Fruit fly (Drosophila melanogaster) whole organism, embryonic: Measurements from ENCODE around the gene CG43051.

Experiments used
- Antp ChIP-seq: fragments of 200-800 bp; sonication (Bioruptor generic); optimal IDR thresholded peaks from 3 replicates; lab custom pipeline; 2016; ENCODE audit warnings: missing biosample characterization, missing genetic modification characterization
- Bdp1 ChIP-seq: fragments of 200-800 bp; sonication (Bioruptor generic); optimal IDR thresholded peaks from 3 replicates; lab custom pipeline; 2016; ENCODE audit warnings: missing biosample characterization, missing genetic modification characterization
- Blimp-1 ChIP-seq: fragments of 200-800 bp; sonication (Bioruptor generic); optimal IDR thresholded peaks from 3 replicates; lab custom pipeline; 2018; ENCODE audit warnings: missing biosample characterization, missing genetic modification characterization, mild to moderate bottlenecking, moderate library complexity, missing genetic modification reagents
- C15 ChIP-seq: fragments of 200-800 bp; sonication (Bioruptor generic); IDR thresholded peaks from 3 replicates; pipeline ENCODE4 v1.3.6; 2022; ENCODE audit warnings: missing biosample characterization, missing genetic modification characterization
- CG10979 ChIP-seq: fragments of 200-800 bp; sonication (Bioruptor generic); optimal IDR thresholded peaks from 2 replicates; lab custom pipeline; 2018; ENCODE audit warnings: missing biosample characterization, mild to moderate bottlenecking, missing genetic modification characterization, moderate library complexity
- CG12391 ChIP-seq: fragments of 200-800 bp; sonication (Bioruptor generic); optimal IDR thresholded peaks from 3 replicates; lab custom pipeline; 2018; ENCODE audit warnings: missing biosample characterization, mild to moderate bottlenecking, missing genetic modification characterization, moderate library complexity
- CG13123 ChIP-seq: fragments of 200-800 bp; sonication (Bioruptor generic); optimal IDR thresholded peaks from 2 replicates; lab custom pipeline; 2016; ENCODE audit warnings: missing biosample characterization, missing genetic modification characterization
- CG14050 ChIP-seq: fragments of 200-800 bp; sonication (Bioruptor generic); IDR thresholded peaks from 3 replicates; pipeline ENCODE4 v1.3.6; 2022; ENCODE audit warnings: missing biosample characterization, missing genetic modification characterization
- CG15514 ChIP-seq: fragments of 200-800 bp; sonication (Bioruptor generic); optimal IDR thresholded peaks from 3 replicates; lab custom pipeline; 2017; ENCODE audit warnings: missing biosample characterization, missing genetic modification characterization, mild to moderate bottlenecking, moderate library complexity, missing genetic modification reagents
- CG17361 ChIP-seq: fragments of 200-800 bp; sonication (Bioruptor generic); IDR thresholded peaks from 3 replicates; pipeline ENCODE4 v1.3.6; 2022; ENCODE audit warnings: missing biosample characterization, missing genetic modification characterization
- CG1832 ChIP-seq: fragments of 200-800 bp; sonication (Bioruptor generic); optimal IDR thresholded peaks from 2 replicates; lab custom pipeline; 2017; ENCODE audit warnings: missing biosample characterization, mild to moderate bottlenecking, missing genetic modification characterization, inconsistent platforms
- CG18619 ChIP-seq: fragments of 200-800 bp; sonication (Bioruptor generic); optimal IDR thresholded peaks from 3 replicates; lab custom pipeline; 2017; ENCODE audit warnings: missing biosample characterization, mild to moderate bottlenecking, missing genetic modification characterization
- CG18764 ChIP-seq: fragments of 200-800 bp; sonication (Bioruptor generic); optimal IDR thresholded peaks from 3 replicates; lab custom pipeline; 2016; ENCODE audit warnings: missing biosample characterization, missing genetic modification characterization
- CG2199 ChIP-seq: fragments of 200-800 bp; sonication (Bioruptor generic); IDR thresholded peaks from 3 replicates; pipeline ENCODE4 v1.3.6; 2022; ENCODE audit warnings: missing biosample characterization, missing genetic modification characterization
- CG2712 ChIP-seq: fragments of 200-800 bp; optimal IDR thresholded peaks from 3 replicates; lab custom pipeline; 2019; ENCODE audit warnings: missing biosample characterization, mild to moderate bottlenecking, missing genetic modification characterization, moderate library complexity
- CG2889 ChIP-seq: fragments of 200-800 bp; sonication (Bioruptor generic); IDR thresholded peaks from 3 replicates; pipeline ENCODE4 v1.3.6; 2022; ENCODE audit warnings: missing biosample characterization, missing genetic modification characterization
- CG3281 ChIP-seq: fragments of 200-800 bp; sonication (Bioruptor generic); optimal IDR thresholded peaks from 3 replicates; lab custom pipeline; 2017; ENCODE audit warnings: missing biosample characterization, mild to moderate bottlenecking, missing genetic modification characterization
- CG34376 ChIP-seq: fragments of 200-800 bp; sonication (Bioruptor generic); optimal IDR thresholded peaks from 2 replicates; lab custom pipeline; 2018; ENCODE audit warnings: missing biosample characterization, mild to moderate bottlenecking, missing genetic modification characterization
- CG4617 ChIP-seq: fragments of 200-800 bp; sonication (Bioruptor generic); optimal IDR thresholded peaks from 3 replicates; lab custom pipeline; 2016; ENCODE audit warnings: missing biosample characterization, missing genetic modification characterization, borderline replicate concordance
- CG6175 ChIP-seq: fragments of 200-800 bp; sonication (Bioruptor generic); IDR thresholded peaks from 3 replicates; pipeline ENCODE4 v1.3.6; 2022; ENCODE audit warnings: missing biosample characterization, missing genetic modification characterization
- CG7786 ChIP-seq: fragments of 200-800 bp; sonication (Bioruptor generic); optimal IDR thresholded peaks from 2 replicates; lab custom pipeline; 2016; ENCODE audit warnings: missing biosample characterization, missing genetic modification characterization
- CG9437 ChIP-seq: fragments of 200-800 bp; sonication (Bioruptor generic); optimal IDR thresholded peaks from 2 replicates; lab custom pipeline; 2018; ENCODE audit warnings: missing biosample characterization, mild to moderate bottlenecking, missing genetic modification characterization
- CG9797 ChIP-seq: fragments of 200-800 bp; sonication (Bioruptor generic); optimal IDR thresholded peaks from 3 replicates; lab custom pipeline; 2018; ENCODE audit warnings: missing biosample characterization, mild to moderate bottlenecking, missing genetic modification characterization
- CG9817 ChIP-seq: fragments of 200-800 bp; sonication (Bioruptor generic); optimal IDR thresholded peaks from 2 replicates; lab custom pipeline; 2018; ENCODE audit warnings: missing biosample characterization, mild to moderate bottlenecking, missing genetic modification characterization, moderate library complexity
- CTCF ChIP-seq: fragments of 200-800 bp; sonication (Bioruptor generic); optimal IDR thresholded peaks from 2 replicates; lab custom pipeline; 2017; ENCODE audit warnings: missing biosample characterization, mild to moderate bottlenecking, missing genetic modification characterization, moderate library complexity
- Dad ChIP-seq: fragments of 200-800 bp; sonication (Bioruptor generic); optimal IDR thresholded peaks from 3 replicates; lab custom pipeline; 2016; ENCODE audit warnings: missing biosample characterization, missing genetic modification characterization
- Dip3 ChIP-seq: fragments of 200-800 bp; sonication (Bioruptor generic); optimal IDR thresholded peaks from 3 replicates; lab custom pipeline; 2016; ENCODE audit warnings: missing biosample characterization, missing genetic modification characterization
- Gsc ChIP-seq: fragments of 200-800 bp; sonication (Bioruptor generic); IDR thresholded peaks from 2 replicates; pipeline ENCODE4 v1.3.6; 2022; ENCODE audit warnings: missing biosample characterization, missing genetic modification characterization
- HHEX ChIP-seq: fragments of 200-800 bp; sonication (Bioruptor generic); optimal IDR thresholded peaks from 3 replicates; lab custom pipeline; 2017; ENCODE audit warnings: missing biosample characterization, mild to moderate bottlenecking, missing genetic modification characterization, missing genetic modification reagents
- Hr3 ChIP-seq: fragments of 200-800 bp; sonication (Bioruptor generic); optimal IDR thresholded peaks from 3 replicates; lab custom pipeline; 2016; ENCODE audit warnings: missing biosample characterization, missing genetic modification characterization
- NK7.1 ChIP-seq: fragments of 200-800 bp; sonication (Bioruptor generic); optimal IDR thresholded peaks from 3 replicates; lab custom pipeline; 2016; ENCODE audit warnings: missing biosample characterization, missing genetic modification characterization
- Optix ChIP-seq: fragments of 200-800 bp; sonication (Bioruptor generic); IDR thresholded peaks from 3 replicates; pipeline ENCODE4 v1.3.6; 2022; ENCODE audit warnings: missing biosample characterization, missing genetic modification characterization
- Ravus ChIP-seq: fragments of 200-800 bp; sonication (Bioruptor generic); IDR thresholded peaks from 2 replicates; pipeline ENCODE4 v1.3.6; 2022; ENCODE audit warnings: missing biosample characterization, missing genetic modification characterization
- Six4 ChIP-seq: fragments of 200-800 bp; sonication (Bioruptor generic); optimal IDR thresholded peaks from 2 replicates; lab custom pipeline; 2016; ENCODE audit warnings: missing biosample characterization, missing genetic modification characterization
- Sox100B ChIP-seq: fragments of 200-800 bp; sonication (Bioruptor generic); optimal IDR thresholded peaks from 3 replicates; lab custom pipeline; 2018; ENCODE audit warnings: missing biosample characterization, mild to moderate bottlenecking, missing genetic modification characterization
- Xbp1 ChIP-seq: fragments of 200-800 bp; sonication (Bioruptor generic); optimal IDR thresholded peaks from 3 replicates; lab custom pipeline; 2016; ENCODE audit warnings: missing biosample characterization, mild to moderate bottlenecking, missing genetic modification characterization
- ase ChIP-seq: fragments of 200-800 bp; sonication (Bioruptor generic); IDR thresholded peaks from 3 replicates; pipeline ENCODE4 v1.3.6; 2022; ENCODE audit warnings: missing biosample characterization, missing genetic modification characterization
- az2 ChIP-seq: fragments of 200-800 bp; sonication (Bioruptor generic); optimal IDR thresholded peaks from 3 replicates; lab custom pipeline; 2016; ENCODE audit warnings: missing biosample characterization, missing genetic modification characterization
- bab2 ChIP-seq: fragments of 200-800 bp; sonication (Bioruptor generic); optimal IDR thresholded peaks from 2 replicates; lab custom pipeline; 2016; ENCODE audit warnings: missing biosample characterization, missing genetic modification characterization
- bigmax ChIP-seq: fragments of 200-800 bp; sonication (Bioruptor generic); optimal IDR thresholded peaks from 2 replicates; lab custom pipeline; 2018; ENCODE audit warnings: missing biosample characterization, mild to moderate bottlenecking, missing genetic modification characterization
- br ChIP-seq: fragments of >200 bp; optimal IDR thresholded peaks from 2 replicates; lab custom pipeline; 2017
- ci ChIP-seq: fragments of 200-800 bp; sonication (Bioruptor generic); IDR thresholded peaks from 3 replicates; pipeline ENCODE4 v1.3.6; 2022; ENCODE audit warnings: missing biosample characterization, missing genetic modification characterization
- dmrt11E ChIP-seq: fragments of 200-800 bp; sonication (Bioruptor generic); optimal IDR thresholded peaks from 3 replicates; lab custom pipeline; 2018; ENCODE audit warnings: missing biosample characterization, mild to moderate bottlenecking, missing genetic modification characterization, moderate library complexity
- kah ChIP-seq: fragments of 200-800 bp; sonication (Bioruptor generic); optimal IDR thresholded peaks from 2 replicates; lab custom pipeline; 2018; ENCODE audit warnings: missing biosample characterization, mild to moderate bottlenecking, missing genetic modification characterization
- lola ChIP-seq, 3 experiments: fragments of >200 bp in 2 of 3; fragments of 200-800 bp in 1 of 3; sonication (Bioruptor generic) in 1 of 3; optimal IDR thresholded peaks; 2 replicates each; lab custom pipeline; 2017 to 2019; ENCODE audit warnings: missing biosample characterization in 3 of 3, missing genetic modification characterization in 3 of 3, mild to moderate bottlenecking in 1 of 3, moderate library complexity in 1 of 3
- nerfin-2 ChIP-seq: fragments of 200-800 bp; sonication (Bioruptor generic); IDR thresholded peaks from 2 replicates; pipeline ENCODE4 v1.3.6; 2022; ENCODE audit warnings: missing biosample characterization, missing genetic modification characterization; ENCODE audit not compliant: partially characterized antibody
- row ChIP-seq: fragments of 200-800 bp; sonication (Bioruptor generic); IDR thresholded peaks from 3 replicates; pipeline ENCODE4 v1.3.6; 2022; ENCODE audit warnings: missing biosample characterization, missing genetic modification characterization
- run ChIP-seq: fragments of 200-800 bp; sonication (Bioruptor generic); optimal IDR thresholded peaks from 3 replicates; lab custom pipeline; 2018; ENCODE audit warnings: missing biosample characterization, mild to moderate bottlenecking, missing genetic modification characterization
- ssp ChIP-seq: fragments of 200-800 bp; sonication (Bioruptor generic); IDR thresholded peaks from 2 replicates; pipeline ENCODE4 v1.3.6; 2022; ENCODE audit warnings: missing biosample characterization, missing genetic modification characterization

Gene CG43051

dm6 chr2L:12460767-12461739, 46.7 kb upstream of the CG43051 start (continued):
- no peak for TF ChIP-seq Gsc
- peak; percentile 42 for TF ChIP-seq run
- TF ChIP-seq dmrt11E (tag; lab: Kevin White, UChicago), result peak; percentile 20
- TF ChIP-seq Blimp-1 (GFP tag; lab: Kevin White, UChicago), result peak; percentile 25
- no peak for TF ChIP-seq Six4 (GFP tag; lab: Kevin White, UChicago)
- no peak for TF ChIP-seq CTCF (GFP tag; lab: Kevin White, UChicago)
- no peak for TF ChIP-seq Optix (GFP tag; lab: Robert Waterston, UW)
- TF ChIP-seq CG34376 (GFP tag; lab: Kevin White, UChicago), result peak; percentile 94
- TF ChIP-seq lola (GFP tag; optimal IDR thresholded peaks at IDR 0.05; lab: Kevin White, UChicago), result peak in 1 of 3 experiments; percentile 19
- no peak for TF ChIP-seq nerfin-2 (GFP tag; lab: Robert Waterston, UW)
- TF ChIP-seq CG2889, result no peak
- peak; percentile 32; the same call in 2 of the 3 replicates for TF ChIP-seq CG14050
- peak; percentile 57 for TF ChIP-seq Sox100B (GFP tag; lab: Kevin White, UChicago)
- peak; percentile 31 for TF ChIP-seq CG13123 (GFP tag; lab: Kevin White, UChicago)
- TF ChIP-seq CG3281 (GFP tag; lab: Kevin White, UChicago), result peak; percentile 86
- peak; percentile 75 for TF ChIP-seq CG18619 (GFP tag; lab: Kevin White, UChicago)
- TF ChIP-seq Ravus (GFP tag; lab: Robert Waterston, UW), result no peak
- TF ChIP-seq C15 (GFP tag; lab: Robert Waterston, UW), result no peak
- TF ChIP-seq CG7786 (GFP tag; lab: Kevin White, UChicago), result peak; percentile 6
- TF ChIP-seq CG9437 (GFP tag; lab: Kevin White, UChicago), result no peak
- TF ChIP-seq ssp (GFP tag; lab: Robert Waterston, UW), result no peak
- TF ChIP-seq Dad, result no peak
- TF ChIP-seq kah, result peak; percentile 78
- no peak for TF ChIP-seq NK7.1 (GFP tag; lab: Kevin White, UChicago)
- peak; percentile 14 for TF ChIP-seq CG18764 (GFP tag; lab: Kevin White, UChicago)
- TF ChIP-seq HHEX, result peak; percentile 75
- TF ChIP-seq br (lab: Kevin White, UChicago), result no peak
- TF ChIP-seq CG2199, result peak; percentile 87; the same call in 2 of the 3 replicates
- TF ChIP-seq CG2712 (tag; lab: Kevin White, UChicago), result peak; percentile 54
- TF ChIP-seq ase (GFP tag; lab: Robert Waterston, UW), result no peak
- TF ChIP-seq Bdp1 (GFP tag; lab: Kevin White, UChicago), result peak; percentile 14
- peak; percentile 76 for TF ChIP-seq ci
- TF ChIP-seq bab2 (GFP tag; lab: Kevin White, UChicago), result peak; percentile 55
- TF ChIP-seq az2, result no peak
- TF ChIP-seq CG9797 (GFP tag; lab: Kevin White, UChicago), result no peak
- peak; percentile 20 for TF ChIP-seq CG12391 (tag; lab: Kevin White, UChicago)
- no peak for TF ChIP-seq Hr3
- no peak for TF ChIP-seq Dip3 (GFP tag; lab: Kevin White, UChicago)
- no peak for TF ChIP-seq CG4617 (GFP tag; lab: Kevin White, UChicago)
- TF ChIP-seq Antp (GFP tag; lab: Kevin White, UChicago), result no peak
- peak; percentile 47; the same call in 1 of the 3 replicates for TF ChIP-seq CG17361 (GFP tag; lab: Robert Waterston, UW)
- peak; percentile 82 for TF ChIP-seq CG15514
- 0 out of 3 replicates have a peak, but pooled peaks have one; percentile 46 for TF ChIP-seq CG6175 (GFP tag; lab: Robert Waterston, UW)
- TF ChIP-seq Xbp1 (GFP tag; lab: Kevin White, UChicago), result no peak
- peak; percentile 23 for TF ChIP-seq bigmax
- peak; percentile 16 for TF ChIP-seq CG9817 (tag; lab: Kevin White, UChicago)
- TF ChIP-seq CG10979, result no peak
- TF ChIP-seq CG1832 (GFP tag; lab: Kevin White, UChicago), result no peak
- TF ChIP-seq row (GFP tag; lab: Robert Waterston, UW), result 0 out of 3 replicates have a peak, but pooled peaks have one; percentile 22
